Worm (Caenorhabditis elegans): ENCODE data around the gene ZC404.2.

ZC404.2 gene

DNA sequence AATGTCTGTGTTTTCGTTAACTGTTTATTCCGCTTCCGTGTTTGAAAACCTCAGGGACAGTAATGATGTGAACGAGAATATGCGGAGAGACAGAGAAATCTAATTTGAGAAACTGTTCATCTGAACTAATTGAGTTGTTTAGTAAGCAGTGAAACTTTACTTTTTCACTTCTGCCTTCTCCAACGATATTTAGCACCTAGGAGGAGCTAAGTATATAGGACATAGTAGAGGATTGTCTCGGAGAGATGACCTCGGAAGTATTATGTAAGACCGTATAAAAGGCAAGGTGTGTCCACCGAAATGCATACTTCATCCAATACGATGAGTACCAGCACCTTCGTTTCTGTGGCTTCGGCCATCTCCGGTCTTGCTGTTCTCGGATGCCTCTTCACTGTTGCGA lies 41.7 kb downstream of the ZC404.2 start, which contains the start of gene col-141:
Gene col-141, plus strand, starts transcription at position 301 of the 400 bp plus-strand sequence.
- TF ChIP-seq ama-1 (optimal IDR thresholded peaks at IDR 0.05), result no peak
- TF ChIP-seq efl-1 (optimal IDR thresholded peaks at IDR 0.05), result no peak
- TF ChIP-seq efl-1 (GFP tag; optimal IDR thresholded peaks at IDR 0.05 in 1 of 2), result peak in 1 of 2 experiments; percentile 9
- TF ChIP-seq lin-14 (GFP tag; optimal IDR thresholded peaks at IDR 0.05), result no peak

DNA sequence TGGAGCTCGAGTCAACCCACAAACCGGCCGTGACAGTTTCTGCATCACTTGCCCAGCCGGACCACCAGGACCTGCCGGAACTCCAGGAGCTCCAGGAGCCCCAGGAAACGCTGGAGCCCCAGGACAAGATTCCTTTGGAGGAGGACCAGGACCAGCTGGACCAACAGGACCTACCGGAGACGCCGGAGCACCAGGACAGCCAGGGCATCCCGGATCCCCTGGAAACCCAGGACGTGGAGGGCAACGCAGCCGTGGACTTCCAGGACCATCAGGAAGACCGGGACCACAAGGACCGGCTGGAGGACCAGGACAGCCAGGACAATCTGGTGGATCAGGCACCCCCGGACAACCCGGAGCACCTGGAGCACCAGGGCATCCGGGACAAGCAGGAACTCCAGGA lies 42.3 kb downstream of the ZC404.2 start:
- TF ChIP-seq swsn-7 (tag; optimal IDR thresholded peaks at IDR 0.05), result no peak
- TF ChIP-seq ceh-8 (GFP tag; optimal IDR thresholded peaks at IDR 0.05), result peak; percentile 45

DNA sequence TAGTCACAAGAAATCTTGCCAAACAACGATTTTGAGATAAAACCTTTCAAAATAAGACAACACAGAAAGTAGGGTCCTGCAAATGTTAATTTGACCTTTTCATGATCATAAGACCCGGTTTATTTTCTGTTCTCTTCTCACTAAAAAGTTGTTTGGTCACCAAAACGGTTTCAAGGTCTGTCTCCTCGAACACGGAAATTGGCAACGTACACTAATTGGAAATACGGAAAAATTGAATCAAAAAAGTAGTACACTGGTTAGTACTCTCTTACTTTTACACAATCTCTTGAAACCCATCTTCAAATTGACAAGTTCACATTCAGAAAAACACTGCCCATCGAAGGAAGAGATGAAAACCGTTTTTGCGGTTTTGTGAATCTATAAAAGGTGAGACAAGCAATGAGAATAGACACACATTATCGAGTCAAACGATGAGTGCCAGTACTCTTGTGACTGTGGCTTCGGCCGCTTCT lies 43.0 kb downstream of the ZC404.2 start, which contains the start of gene col-142:
Gene col-142, plus strand, starts transcription at position 423 of the 473 bp plus-strand sequence.
- TF ChIP-seq C16A3.4 (tag; optimal IDR thresholded peaks at IDR 0.05) (no peak), elt-3 (tag; optimal IDR thresholded peaks at IDR 0.05) (no peak), fkh-8 (tag; optimal IDR thresholded peaks at IDR 0.05) (no peak), nhr-90 (tag; optimal IDR thresholded peaks at IDR 0.05; ENCODE audit: poor library complexity) (no peak), mab-9 (GFP tag; IDR thresholded peaks at IDR 0.05) (no peak), lin-35 (GFP tag; optimal IDR thresholded peaks at IDR 0.05) (no peak), pag-3 (tag; optimal IDR thresholded peaks at IDR 0.05; ENCODE audit: borderline replicate concordance, insufficient read depth) (no peak), ztf-11 (tag; optimal IDR thresholded peaks at IDR 0.05) (no peak), lir-3 (tag; optimal IDR thresholded peaks at IDR 0.05; ENCODE audit: poor library complexity) (no peak), nhr-85 (tag) (peak; percentile 84), nhr-77 (tag; optimal IDR thresholded peaks at IDR 0.05) (no peak), ceh-63 (GFP tag; optimal IDR thresholded peaks at IDR 0.05) (no peak), efl-3 (GFP tag; optimal IDR thresholded peaks at IDR 0.05) (no peak), C34B4.2 (tag; optimal IDR thresholded peaks at IDR 0.05) (no peak), efl-1 (optimal IDR thresholded peaks at IDR 0.05) (no peak), efl-1 (GFP tag; optimal IDR thresholded peaks at IDR 0.05 in 1 of 2) (no peak), lin-14 (GFP tag; optimal IDR thresholded peaks at IDR 0.05) (peak; percentile 64), mep-1 (tag; optimal IDR thresholded peaks at IDR 0.05) (no peak)

DNA sequence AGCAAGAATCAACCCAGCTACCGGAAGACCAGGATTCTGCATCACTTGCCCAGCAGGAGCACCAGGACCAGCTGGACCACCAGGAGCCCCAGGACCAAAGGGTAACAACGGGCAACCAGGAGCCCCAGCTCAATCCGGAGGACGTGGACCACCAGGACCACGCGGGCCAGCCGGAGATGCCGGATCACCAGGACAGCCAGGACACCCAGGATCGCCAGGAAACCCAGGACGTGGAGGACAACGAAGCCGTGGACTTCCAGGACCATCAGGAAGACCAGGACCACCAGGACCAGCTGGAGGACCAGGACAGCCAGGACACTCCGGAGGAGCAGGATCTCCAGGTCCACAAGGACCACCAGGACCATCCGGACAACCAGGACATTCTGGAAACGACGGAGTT lies 43.8 kb downstream of the ZC404.2 start:
- no peak for TF ChIP-seq mef-2 (tag; optimal IDR thresholded peaks at IDR 0.05)
- TF ChIP-seq swsn-7 (tag; optimal IDR thresholded peaks at IDR 0.05), result no peak
- no peak for TF ChIP-seq Y116A8C.19 (tag; optimal IDR thresholded peaks at IDR 0.05; ENCODE audit: borderline replicate concordance)
- no peak for TF ChIP-seq lin-13 (GFP tag; optimal IDR thresholded peaks at IDR 0.05)
- TF ChIP-seq unc-30 (tag; optimal IDR thresholded peaks at IDR 0.05), result no peak
- no peak for TF ChIP-seq fkh-4 (tag; optimal IDR thresholded peaks at IDR 0.05; ENCODE audit: borderline replicate concordance)
- no peak for TF ChIP-seq ztf-11 (tag; optimal IDR thresholded peaks at IDR 0.05)
- TF ChIP-seq tlp-1 (tag; optimal IDR thresholded peaks at IDR 0.05), result no peak
- TF ChIP-seq xbp-1 (tag; optimal IDR thresholded peaks at IDR 0.05), result no peak

DNA sequence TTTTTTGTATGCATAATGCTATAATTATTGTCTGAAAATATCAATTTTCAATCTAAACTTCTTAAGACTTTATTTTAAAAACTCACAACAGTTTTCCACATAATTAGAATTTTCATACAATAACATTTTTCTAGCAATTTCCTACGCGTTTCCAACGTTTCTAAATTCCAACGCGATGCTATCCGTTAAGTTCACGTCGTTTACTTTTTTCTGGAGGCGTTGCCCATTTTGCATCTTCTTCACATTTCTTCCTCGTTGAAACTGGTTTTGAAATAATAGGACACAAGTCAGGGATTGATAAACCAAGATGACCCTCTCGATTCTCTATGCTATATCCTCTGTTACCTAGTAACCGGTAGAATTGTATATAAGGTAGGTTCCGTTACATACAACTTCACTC lies 47.5 kb downstream of the ZC404.2 start, which contains the start of the genes T15B7.14 and col-143:
Gene T15B7.14, minus strand, starts transcription at position 101 of the 400 bp plus-strand sequence.
Gene col-143, plus strand, starts transcription at position 394 of the 400 bp plus-strand sequence.
- no peak for TF ChIP-seq xbp-1 (tag; optimal IDR thresholded peaks at IDR 0.05)
- TF ChIP-seq swsn-7 (tag; optimal IDR thresholded peaks at IDR 0.05), result no peak
- no peak for TF ChIP-seq efl-1 (optimal IDR thresholded peaks at IDR 0.05)
- peak in 1 of 2 experiments; percentile 46 for TF ChIP-seq efl-1 (GFP tag; optimal IDR thresholded peaks at IDR 0.05 in 1 of 2)
- TF ChIP-seq hpl-2 (GFP tag; optimal IDR thresholded peaks at IDR 0.05), result no peak

DNA sequence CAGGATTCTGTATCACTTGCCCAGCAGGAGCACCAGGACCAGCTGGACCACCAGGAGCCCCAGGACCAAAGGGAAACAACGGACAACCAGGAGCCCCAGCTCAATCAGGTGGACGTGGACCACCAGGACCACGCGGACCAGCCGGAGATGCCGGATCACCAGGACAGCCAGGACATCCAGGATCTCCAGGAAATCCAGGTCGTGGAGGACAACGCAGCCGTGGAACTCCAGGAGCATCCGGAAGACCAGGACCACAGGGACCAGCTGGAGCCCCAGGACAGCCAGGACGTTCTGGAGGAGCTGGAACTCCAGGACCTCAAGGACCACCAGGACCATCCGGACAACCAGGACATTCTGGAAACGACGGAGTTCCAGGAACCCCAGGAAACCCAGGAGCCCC lies 48.3 kb downstream of the ZC404.2 start:
- TF ChIP-seq nhr-28 (tag; optimal IDR thresholded peaks at IDR 0.05) (no peak), nhr-84 (tag; optimal IDR thresholded peaks at IDR 0.05) (no peak), hlh-4 (tag; optimal IDR thresholded peaks at IDR 0.05) (no peak), skn-1 (tag; optimal IDR thresholded peaks at IDR 0.05) (no peak), nhr-12 (tag; optimal IDR thresholded peaks at IDR 0.05) (no peak), egl-13 (tag; optimal IDR thresholded peaks at IDR 0.05) (no peak), unc-86 (tag; optimal IDR thresholded peaks at IDR 0.05) (no peak), dsc-1 (tag; optimal IDR thresholded peaks at IDR 0.05) (no peak)
